Worm (Caenorhabditis elegans) whole organism, L4 larva: Measurements from ENCODE around the gene srj-21.
A peak's percentile ranks its signal among the peaks of the same experiment; 100 is the strongest.

Experiments
- F49E8.2 ChIP-seq: sonication (generic microtip); optimal IDR thresholded peaks from 2 replicates; lab custom pipeline; 2016; ENCODE audit warnings: missing compliant biosample characterization, mild to moderate bottlenecking, missing genetic modification characterization, borderline replicate concordance
- T20F7.1 ChIP-seq: fragments of 200-800 bp; sonication (Bioruptor generic); optimal IDR thresholded peaks from 2 replicates; lab custom pipeline; 2018; ENCODE audit warnings: mild to moderate bottlenecking, missing genetic modification characterization, missing compliant biosample characterization
- T26A8.4 ChIP-seq: fragments of 200-800 bp; sonication (Bioruptor generic); IDR thresholded peaks from 2 replicates; pipeline ENCODE4 v1.3.6; 2022; ENCODE audit warnings: missing genetic modification characterization, missing compliant biosample characterization
- Y48G9A.11 ChIP-seq: fragments of 200-800 bp; sonication (Bioruptor generic); IDR thresholded peaks from 2 replicates; pipeline ENCODE4 v1.3.6; 2022; ENCODE audit warnings: missing genetic modification reagents, missing genetic modification characterization, missing compliant biosample characterization
- aha-1 ChIP-seq: fragments of 150-350 bp; peaks from one replicate; lab custom pipeline; 2014; ENCODE audit warnings: missing biosample characterization, missing genetic modification characterization
- aly-2 ChIP-seq: sonication (generic microtip); optimal IDR thresholded peaks from 2 replicates; lab custom pipeline; 2018; ENCODE audit warnings: missing biosample characterization, missing genetic modification characterization
- arid-1 ChIP-seq: fragments of 200-800 bp; sonication (Bioruptor generic); conservative IDR thresholded peaks from 2 replicates; pipeline ENCODE4 v1.3.6; 2022; ENCODE audit warnings: missing genetic modification reagents, missing genetic modification characterization, missing compliant biosample characterization
- ceh-20 ChIP-seq: fragments of 200-800 bp; sonication (Bioruptor generic); IDR thresholded peaks from 2 replicates; pipeline ENCODE4 v1.3.6; 2022; ENCODE audit warnings: missing genetic modification reagents, missing genetic modification characterization, missing compliant biosample characterization
- ceh-44 ChIP-seq: fragments of 200-800 bp; sonication (Bioruptor generic); IDR thresholded peaks from 2 replicates; pipeline ENCODE4 v1.3.6; 2022; ENCODE audit warnings: missing genetic modification reagents, missing genetic modification characterization, missing compliant biosample characterization
- ceh-82 ChIP-seq: sonication (generic microtip); optimal IDR thresholded peaks from 2 replicates; lab custom pipeline; 2017; ENCODE audit warnings: missing biosample characterization, missing genetic modification characterization
- cey-2 ChIP-seq: sonication (generic microtip); optimal IDR thresholded peaks from 3 replicates; lab custom pipeline; 2017; ENCODE audit warnings: missing genetic modification characterization, mild to moderate bottlenecking, missing compliant biosample characterization, antibody characterized with exemption, borderline replicate concordance; ENCODE audit not compliant: insufficient read depth
- daf-16 ChIP-seq, 3 experiments: sonication (generic microtip); optimal IDR thresholded peaks; 2 replicates each; lab custom pipeline; 2016 to 2017; ENCODE audit warnings: missing genetic modification characterization in 3 of 3, missing genetic modification reagents in 3 of 3, mild to moderate bottlenecking in 2 of 3, missing compliant biosample characterization in 2 of 3, missing biosample characterization in 1 of 3, moderate library complexity in 1 of 3
- daf-8 ChIP-seq: fragments of 200-800 bp; sonication (Bioruptor generic); IDR thresholded peaks from 2 replicates; pipeline ENCODE4 v1.3.6; 2022; ENCODE audit warnings: missing genetic modification characterization, missing compliant biosample characterization
- dmd-9 ChIP-seq: fragments of 200-800 bp; sonication (Bioruptor generic); IDR thresholded peaks from 2 replicates; pipeline ENCODE4 v1.3.6; 2022; ENCODE audit warnings: missing genetic modification reagents, missing genetic modification characterization, missing compliant biosample characterization
- dve-1 ChIP-seq: sonication (generic microtip); optimal IDR thresholded peaks from 2 replicates; lab custom pipeline; 2017; ENCODE audit warnings: antibody characterized with exemption, mild to moderate bottlenecking, missing genetic modification characterization, missing compliant biosample characterization; ENCODE audit not compliant: insufficient read depth
- hlh-11 ChIP-seq: fragments of 200-800 bp; sonication (Bioruptor generic); optimal IDR thresholded peaks from 2 replicates; lab custom pipeline; 2018; ENCODE audit warnings: mild to moderate bottlenecking, missing genetic modification characterization, missing compliant biosample characterization
- hlh-30 ChIP-seq: sonication (generic microtip); optimal IDR thresholded peaks from 2 replicates; lab custom pipeline; 2017; ENCODE audit warnings: antibody characterized with exemption, mild to moderate bottlenecking, missing genetic modification characterization, missing compliant biosample characterization; ENCODE audit not compliant: insufficient read depth
- hmg-1.1 ChIP-seq: fragments of 200-800 bp; sonication (Bioruptor generic); IDR thresholded peaks from 2 replicates; pipeline ENCODE4 v1.3.6; 2022; ENCODE audit warnings: missing genetic modification reagents, missing genetic modification characterization, missing compliant biosample characterization
- jun-1 ChIP-seq: fragments of 150-350 bp; optimal IDR thresholded peaks from 2 replicates; lab custom pipeline; 2014; ENCODE audit warnings: missing biosample characterization, missing genetic modification reagents, missing genetic modification characterization
- lin-13 ChIP-seq: fragments of 150-350 bp; optimal IDR thresholded peaks from 2 replicates; lab custom pipeline; 2014; ENCODE audit warnings: missing biosample characterization, missing genetic modification reagents, missing genetic modification characterization
- lin-15B ChIP-seq: fragments of 150-350 bp; sonication (generic microtip); optimal IDR thresholded peaks from 3 replicates; lab custom pipeline; 2014; ENCODE audit warnings: missing biosample characterization, missing genetic modification characterization
- lin-29 ChIP-seq: fragments of 200-800 bp; sonication (Bioruptor generic); IDR thresholded peaks from 2 replicates; pipeline ENCODE4 v1.3.6; 2022; ENCODE audit warnings: missing genetic modification reagents, missing genetic modification characterization, missing compliant biosample characterization
- lin-38 ChIP-seq: fragments of 200-800 bp; sonication (Bioruptor generic); IDR thresholded peaks from 2 replicates; pipeline ENCODE4 v1.3.6; 2022; ENCODE audit warnings: missing genetic modification reagents, missing genetic modification characterization, missing compliant biosample characterization
- lir-3 ChIP-seq: sonication (generic microtip); optimal IDR thresholded peaks from 2 replicates; lab custom pipeline; 2016; ENCODE audit warnings: mild to moderate bottlenecking, missing genetic modification characterization, missing compliant biosample characterization
- mep-1 ChIP-seq: fragments of 150-350 bp; sonication (generic microtip); optimal IDR thresholded peaks from 3 replicates; lab custom pipeline; 2014; ENCODE audit warnings: missing biosample characterization, missing genetic modification characterization
- mxl-2 ChIP-seq: fragments of 200-800 bp; sonication (Bioruptor generic); conservative IDR thresholded peaks from 2 replicates; pipeline ENCODE4 v1.3.6; 2022; ENCODE audit warnings: missing genetic modification reagents, missing genetic modification characterization, missing compliant biosample characterization
- nhr-10 ChIP-seq: fragments of 150-350 bp; optimal IDR thresholded peaks from 2 replicates; lab custom pipeline; 2014; ENCODE audit warnings: missing biosample characterization, missing genetic modification characterization
- nhr-11 ChIP-seq: fragments of 150-350 bp; optimal IDR thresholded peaks from 2 replicates; lab custom pipeline; 2014; ENCODE audit warnings: missing biosample characterization, missing genetic modification characterization
- nhr-237 ChIP-seq: sonication (generic microtip); optimal IDR thresholded peaks from 2 replicates; lab custom pipeline; 2017; ENCODE audit warnings: missing biosample characterization, missing genetic modification characterization
- nhr-25 ChIP-seq: sonication (generic microtip); optimal IDR thresholded peaks from 2 replicates; lab custom pipeline; 2017; ENCODE audit warnings: missing genetic modification characterization, mild to moderate bottlenecking, missing compliant biosample characterization, antibody characterized with exemption, moderate library complexity, borderline replicate concordance; ENCODE audit not compliant: insufficient read depth
- nhr-28 ChIP-seq: fragments of 150-350 bp; optimal IDR thresholded peaks from 2 replicates; lab custom pipeline; 2014; ENCODE audit warnings: missing biosample characterization, missing genetic modification characterization
- pha-4 ChIP-seq, 2 experiments: fragments of 150-350 bp in 1 of 2; fragments of 200-800 bp in 1 of 2; sonication (Bioruptor generic) in 1 of 2; IDR thresholded peaks in 1 of 2; optimal IDR thresholded peaks in 1 of 2; 2 replicates each; pipeline versions ENCODE4 v1.3.6 to Lab custom; 2014 to 2022; ENCODE audit warnings: missing genetic modification characterization in 2 of 2, missing genetic modification reagents in 2 of 2, missing biosample characterization in 1 of 2, missing compliant biosample characterization in 1 of 2
- saeg-2 ChIP-seq: fragments of 200-800 bp; sonication (Bioruptor generic); IDR thresholded peaks from 2 replicates; pipeline ENCODE4 v1.3.6; 2022; ENCODE audit warnings: missing genetic modification reagents, missing genetic modification characterization, missing compliant biosample characterization
- sdz-12 ChIP-seq: fragments of 200-800 bp; sonication (Bioruptor generic); optimal IDR thresholded peaks from 2 replicates; lab custom pipeline; 2018; ENCODE audit warnings: mild to moderate bottlenecking, missing genetic modification characterization, missing compliant biosample characterization
- set-16 ChIP-seq: fragments of 200-800 bp; sonication (Bioruptor generic); IDR thresholded peaks from 2 replicates; pipeline ENCODE4 v1.3.6; 2022; ENCODE audit warnings: missing genetic modification reagents, missing genetic modification characterization, missing compliant biosample characterization
- skn-1 ChIP-seq: fragments of 150-350 bp; optimal IDR thresholded peaks from 2 replicates; lab custom pipeline; 2014; ENCODE audit warnings: missing biosample characterization, missing genetic modification characterization
- spr-1 ChIP-seq: sonication (generic microtip); optimal IDR thresholded peaks from 2 replicates; lab custom pipeline; 2016; ENCODE audit warnings: mild to moderate bottlenecking, missing genetic modification characterization, missing compliant biosample characterization
- tag-97 ChIP-seq: fragments of 200-800 bp; sonication (Bioruptor generic); IDR thresholded peaks from 2 replicates; pipeline ENCODE4 v1.3.6; 2022; ENCODE audit warnings: missing genetic modification characterization, missing compliant biosample characterization
- tra-1 ChIP-seq: fragments of 200-800 bp; sonication (Bioruptor generic); IDR thresholded peaks from 2 replicates; pipeline ENCODE4 v1.3.6; 2022; ENCODE audit warnings: missing genetic modification reagents, missing genetic modification characterization, missing compliant biosample characterization
- unc-39 ChIP-seq: sonication (generic microtip); optimal IDR thresholded peaks from 2 replicates; lab custom pipeline; 2017; ENCODE audit warnings: missing biosample characterization, missing genetic modification characterization
- unc-62 ChIP-seq, 3 experiments: fragments of 150-350 bp in 1 of 3; sonication (generic microtip); optimal IDR thresholded peaks in 2 of 3; peaks in 1 of 3; 1 replicate in 1 of 3; 2 replicates in 2 of 3; lab custom pipeline; 2014 to 2017; ENCODE audit warnings: missing biosample characterization in 3 of 3, missing genetic modification characterization in 3 of 3, missing genetic modification reagents in 3 of 3, missing genotype in 1 of 3
- vab-7 ChIP-seq: fragments of 200-800 bp; sonication (Bioruptor generic); IDR thresholded peaks from 2 replicates; pipeline ENCODE4 v1.3.6; 2022; ENCODE audit warnings: missing genetic modification reagents, missing genetic modification characterization, missing compliant biosample characterization
- zag-1 ChIP-seq: fragments of 150-350 bp; optimal IDR thresholded peaks from 2 replicates; lab custom pipeline; 2014; ENCODE audit warnings: missing biosample characterization, missing genetic modification characterization
- zip-2 ChIP-seq: fragments of 150-350 bp; optimal IDR thresholded peaks from 2 replicates; lab custom pipeline; 2014; ENCODE audit warnings: missing biosample characterization, missing genetic modification characterization
- ztf-11 ChIP-seq: fragments of 150-350 bp; optimal IDR thresholded peaks from 2 replicates; lab custom pipeline; 2014; ENCODE audit warnings: missing biosample characterization, missing genetic modification characterization
- ztf-7 ChIP-seq: fragments of 150-350 bp; optimal IDR thresholded peaks from 2 replicates; lab custom pipeline; 2014; ENCODE audit warnings: missing biosample characterization, missing genetic modification characterization

Gene srj-21

DNA sequence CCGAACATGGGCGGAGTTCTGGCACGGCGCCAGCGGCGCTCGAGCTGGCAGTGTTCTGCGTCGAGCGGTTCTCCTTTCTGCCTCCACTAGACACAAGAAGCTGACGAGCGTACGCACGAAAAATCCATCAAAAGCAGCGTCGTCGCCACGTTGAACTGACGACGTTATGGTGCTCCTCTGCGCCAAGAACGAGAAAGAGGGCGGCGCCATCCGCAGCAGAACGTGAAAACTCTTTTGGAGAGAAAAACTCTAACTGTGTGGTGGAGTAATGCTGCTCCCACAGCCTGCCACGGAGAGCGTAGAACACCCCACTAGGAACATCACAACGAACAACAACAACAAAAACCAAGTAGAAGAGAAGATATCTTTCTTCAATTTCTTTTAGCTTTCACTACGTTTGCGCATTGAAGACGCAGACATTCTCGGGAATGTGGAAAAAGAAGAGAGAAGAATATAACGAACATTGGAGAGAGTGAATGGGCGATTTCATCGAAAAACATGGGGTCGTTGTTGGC is 23.2 kb upstream of the srj-21 start (continued):
- TF ChIP-seq unc-39 (tag; lab: Kevin White, UChicago) (no peak), dve-1 (no peak), zip-2 (tag; lab: Kevin White, UChicago) (no peak), lin-29 (no peak), ztf-7 (tag; lab: Kevin White, UChicago) (no peak), lin-38 (GFP tag; lab: Robert Waterston, UW) (no peak), vab-7 (no peak), dmd-9 (GFP tag; lab: Robert Waterston, UW) (no peak), lin-13 (no peak), ceh-82 (tag; lab: Kevin White, UChicago) (no peak), sdz-12 (GFP tag; lab: Kevin White, UChicago) (no peak), nhr-237 (no peak), zag-1 (tag; lab: Kevin White, UChicago) (no peak), lin-15B (no peak), arid-1 (GFP tag; lab: Robert Waterston, UW) (no peak), ceh-44 (GFP tag; lab: Robert Waterston, UW) (no peak), tra-1 (GFP tag; lab: Robert Waterston, UW) (no peak), mep-1 (tag; lab: Kevin White, UChicago) (peak; percentile 41), aha-1 (tag; lab: Kevin White, UChicago) (peak; percentile 97)

DNA sequence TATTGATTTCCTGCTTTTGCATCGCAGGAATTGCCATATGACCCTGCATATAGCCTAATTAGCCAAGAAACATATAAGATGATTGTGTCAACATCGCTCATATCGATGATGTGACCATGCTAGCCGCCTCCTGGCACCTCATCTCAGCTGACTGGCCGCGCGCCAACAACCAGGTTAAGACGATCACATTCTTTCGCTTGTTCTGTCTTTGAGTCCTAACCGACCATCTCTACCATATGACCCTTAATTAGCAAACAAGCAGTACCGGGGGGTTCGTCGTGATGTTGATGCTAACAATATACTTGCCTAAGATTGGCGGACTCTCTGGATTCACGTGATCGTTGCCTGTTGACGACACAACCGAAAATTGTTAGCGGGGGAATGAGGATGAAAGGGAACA is 22.5 kb upstream of the srj-21 start:
- TF ChIP-seq nhr-11 (tag; lab: Kevin White, UChicago) = peak; percentile 38
- TF ChIP-seq pha-4 (GFP tag; IDR thresholded peaks at IDR 0.05; lab: Robert Waterston, UW) = no peak
- peak; percentile 21 for TF ChIP-seq pha-4 (tag; optimal IDR thresholded peaks at IDR 0.05; lab: Kevin White, UChicago)
- TF ChIP-seq nhr-28 (tag; lab: Kevin White, UChicago) = peak; percentile 23
- no peak for TF ChIP-seq daf-16 (GFP tag; optimal IDR thresholded peaks at IDR 0.05; lab: Kevin White, UChicago)
- TF ChIP-seq daf-16 (tag; optimal IDR thresholded peaks at IDR 0.05; lab: Kevin White, UChicago) = peak; percentile 9
- peak; percentile 23 for TF ChIP-seq hlh-11
- no peak for TF ChIP-seq F49E8.2
- TF ChIP-seq hmg-1.1 (GFP tag; lab: Robert Waterston, UW) = no peak
- 0 out of 2 replicates have a peak, but pooled peaks have one; percentile 12 for TF ChIP-seq set-16 (GFP tag; lab: Robert Waterston, UW)
- TF ChIP-seq hlh-30 (tag; lab: Kevin White, UChicago) = peak; percentile 93

DNA sequence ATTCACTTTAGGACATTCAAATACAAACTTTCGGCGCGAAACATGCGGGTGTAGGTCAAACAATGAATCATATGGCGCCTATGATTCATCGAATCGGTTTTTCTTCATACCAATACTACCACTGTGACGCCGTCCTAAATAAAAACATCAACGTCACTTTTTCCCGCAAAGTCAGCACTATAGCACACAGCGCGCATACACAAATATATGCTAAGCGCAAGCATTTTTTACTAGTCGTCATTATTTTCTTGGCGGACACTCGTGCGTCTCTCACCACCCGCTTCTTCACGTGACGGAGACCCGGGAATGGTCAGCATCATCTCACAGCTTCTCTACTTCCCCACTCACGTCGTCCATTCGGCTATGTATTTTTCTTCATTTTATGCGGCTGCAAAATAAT is 22.0 kb upstream of the srj-21 start:
- TF ChIP-seq sdz-12 (GFP tag; lab: Kevin White, UChicago) (no peak), dve-1 (peak; percentile 61), pha-4 (GFP tag; IDR thresholded peaks at IDR 0.05; lab: Robert Waterston, UW) (no peak), pha-4 (tag; optimal IDR thresholded peaks at IDR 0.05; lab: Kevin White, UChicago) (peak; percentile 17), skn-1 (no peak), mep-1 (tag; lab: Kevin White, UChicago) (peak; percentile 4), nhr-25 (tag; lab: Kevin White, UChicago) (no peak), nhr-10 (tag; lab: Kevin White, UChicago) (no peak), spr-1 (tag; lab: Kevin White, UChicago) (no peak), mxl-2 (GFP tag; lab: Robert Waterston, UW) (no peak), tag-97 (GFP tag; lab: Robert Waterston, UW) (no peak), nhr-11 (tag; lab: Kevin White, UChicago) (no peak), cey-2 (tag; lab: Kevin White, UChicago) (no peak), aha-1 (tag; lab: Kevin White, UChicago) (peak; percentile 89), saeg-2 (no peak), T20F7.1 (no peak), unc-62 (GFP tag; optimal IDR thresholded peaks at IDR 0.05 in 1 of 2; lab: Kevin White, UChicago) (peak in 1 of 2 experiments; percentile 25), unc-62 (tag; optimal IDR thresholded peaks at IDR 0.05; lab: Kevin White, UChicago) (no peak), lir-3 (tag; lab: Kevin White, UChicago) (no peak), daf-8 (GFP tag; lab: Robert Waterston, UW) (no peak), jun-1 (tag; lab: Kevin White, UChicago) (no peak), T26A8.4 (GFP tag; lab: Robert Waterston, UW) (no peak), ztf-11 (tag; lab: Kevin White, UChicago) (no peak), nhr-237 (no peak), aly-2 (no peak), ceh-20 (GFP tag; lab: Robert Waterston, UW) (no peak), Y48G9A.11 (GFP tag; lab: Robert Waterston, UW) (no peak), lin-15B (no peak)
